Worm (Caenorhabditis elegans) whole organism, L2 larva: ENCODE data around the gene ZK105.8.

Source experiments
- F13H6.1 ChIP-seq: sonication (generic microtip); optimal IDR thresholded peaks from 2 replicates; lab custom pipeline; 2016; ENCODE audit warnings: missing genetic modification characterization, missing compliant biosample characterization
- Y55F3AM.14 ChIP-seq: fragments of 200-800 bp; sonication (Bioruptor generic); optimal IDR thresholded peaks from 2 replicates; lab custom pipeline; 2018; ENCODE audit warnings: mild to moderate bottlenecking, missing genetic modification characterization, missing compliant biosample characterization
- aly-2 ChIP-seq: fragments of 150-350 bp; optimal IDR thresholded peaks from 2 replicates; lab custom pipeline; 2014; ENCODE audit warnings: missing biosample characterization, missing genetic modification characterization
- blmp-1 ChIP-seq: sonication (generic microtip); optimal IDR thresholded peaks from 2 replicates; lab custom pipeline; 2017; ENCODE audit warnings: missing genetic modification characterization, mild to moderate bottlenecking, missing compliant biosample characterization, antibody characterized with exemption, moderate library complexity; ENCODE audit not compliant: insufficient read depth
- ceh-16 ChIP-seq: fragments of 150-350 bp; optimal IDR thresholded peaks from 2 replicates; lab custom pipeline; 2014; ENCODE audit warnings: missing biosample characterization, missing genetic modification characterization
- crh-2 ChIP-seq: sonication (generic microtip); optimal IDR thresholded peaks from 2 replicates; lab custom pipeline; 2017; ENCODE audit warnings: missing biosample characterization, missing genetic modification characterization
- elt-1 ChIP-seq: fragments of 150-350 bp; optimal IDR thresholded peaks from 2 replicates; lab custom pipeline; 2014; ENCODE audit warnings: missing biosample characterization, missing genetic modification characterization
- elt-3 ChIP-seq: sonication (generic microtip); optimal IDR thresholded peaks from 2 replicates; lab custom pipeline; 2017; ENCODE audit warnings: missing biosample characterization, missing genetic modification characterization
- fos-1 ChIP-seq: fragments of 150-350 bp; optimal IDR thresholded peaks from 2 replicates; lab custom pipeline; 2014; ENCODE audit warnings: missing biosample characterization, missing genetic modification characterization
- lin-11 ChIP-seq: fragments of 150-350 bp; sonication (generic microtip); optimal IDR thresholded peaks from 2 replicates; lab custom pipeline; 2014; ENCODE audit warnings: missing biosample characterization, missing genetic modification characterization, inconsistent platforms, mixed read lengths
- lsy-2 ChIP-seq, 2 experiments: fragments of 150-350 bp in 1 of 2; sonication (generic microtip) in 1 of 2; optimal IDR thresholded peaks; 2 replicates each; lab custom pipeline; 2014 to 2017; ENCODE audit warnings: missing biosample characterization in 2 of 2, missing genetic modification characterization in 2 of 2
- mab-5 ChIP-seq: fragments of 150-350 bp; optimal IDR thresholded peaks from 2 replicates; lab custom pipeline; 2014; ENCODE audit warnings: missing biosample characterization, missing genetic modification characterization
- mdl-1 ChIP-seq, 2 experiments: fragments of 150-350 bp in 1 of 2; sonication (generic microtip) in 1 of 2; optimal IDR thresholded peaks; 2 replicates each; lab custom pipeline; 2017; ENCODE audit warnings: missing biosample characterization in 2 of 2, missing genetic modification characterization in 2 of 2
- nhr-12 ChIP-seq: fragments of 150-350 bp; optimal IDR thresholded peaks from 2 replicates; lab custom pipeline; 2014; ENCODE audit warnings: missing biosample characterization, missing genetic modification characterization
- nhr-129 ChIP-seq: fragments of 150-350 bp; optimal IDR thresholded peaks from 2 replicates; lab custom pipeline; 2014; ENCODE audit warnings: missing biosample characterization, missing genetic modification characterization
- nhr-21 ChIP-seq: fragments of 150-350 bp; optimal IDR thresholded peaks from 2 replicates; lab custom pipeline; 2014; ENCODE audit warnings: missing biosample characterization, missing genetic modification characterization
- nhr-23 ChIP-seq: fragments of 150-350 bp; optimal IDR thresholded peaks from 2 replicates; lab custom pipeline; 2014; ENCODE audit warnings: missing biosample characterization, missing genetic modification reagents, missing genetic modification characterization
- nhr-237 ChIP-seq: fragments of 150-350 bp; optimal IDR thresholded peaks from 2 replicates; lab custom pipeline; 2014; ENCODE audit warnings: missing biosample characterization, missing genetic modification characterization
- nhr-6 ChIP-seq: fragments of 150-350 bp; optimal IDR thresholded peaks from 2 replicates; lab custom pipeline; 2014; ENCODE audit warnings: missing biosample characterization, missing genetic modification characterization
- nhr-77 ChIP-seq: fragments of 150-350 bp; optimal IDR thresholded peaks from 2 replicates; lab custom pipeline; 2014; ENCODE audit warnings: missing biosample characterization, missing genetic modification characterization
- sem-4 ChIP-seq: fragments of 150-350 bp; optimal IDR thresholded peaks from 2 replicates; lab custom pipeline; 2014; ENCODE audit warnings: missing biosample characterization, missing genetic modification reagents, missing genetic modification characterization
- skn-1 ChIP-seq: sonication (generic microtip); optimal IDR thresholded peaks from 2 replicates; lab custom pipeline; 2017; ENCODE audit warnings: missing biosample characterization, missing genetic modification characterization
- sma-9 ChIP-seq, 2 experiments: fragments of 150-350 bp in 1 of 2; sonication (generic microtip) in 1 of 2; optimal IDR thresholded peaks; 2 replicates each; lab custom pipeline; 2014 to 2016; ENCODE audit warnings: missing genetic modification characterization in 2 of 2, mild to moderate bottlenecking in 1 of 2, missing biosample characterization in 1 of 2, missing compliant biosample characterization in 1 of 2, missing genetic modification reagents in 1 of 2, moderate library complexity in 1 of 2
- snpc-4 ChIP-seq: fragments of 150-350 bp; optimal IDR thresholded peaks from 2 replicates; lab custom pipeline; 2014; ENCODE audit warnings: missing biosample characterization, missing genetic modification characterization
- unc-62 ChIP-seq: fragments of 150-350 bp; optimal IDR thresholded peaks from 2 replicates; lab custom pipeline; 2014; ENCODE audit warnings: missing biosample characterization, missing genetic modification reagents, missing genetic modification characterization
- ztf-1 ChIP-seq: fragments of 200-800 bp; sonication (Bioruptor generic); conservative IDR thresholded peaks from 2 replicates; pipeline ENCODE4 v1.3.6; 2022; ENCODE audit warnings: missing genetic modification characterization, missing compliant biosample characterization
- ztf-11 ChIP-seq: sonication (generic microtip); optimal IDR thresholded peaks from 2 replicates; lab custom pipeline; 2017; ENCODE audit warnings: missing biosample characterization, missing genetic modification characterization

Gene ZK105.8

DNA sequence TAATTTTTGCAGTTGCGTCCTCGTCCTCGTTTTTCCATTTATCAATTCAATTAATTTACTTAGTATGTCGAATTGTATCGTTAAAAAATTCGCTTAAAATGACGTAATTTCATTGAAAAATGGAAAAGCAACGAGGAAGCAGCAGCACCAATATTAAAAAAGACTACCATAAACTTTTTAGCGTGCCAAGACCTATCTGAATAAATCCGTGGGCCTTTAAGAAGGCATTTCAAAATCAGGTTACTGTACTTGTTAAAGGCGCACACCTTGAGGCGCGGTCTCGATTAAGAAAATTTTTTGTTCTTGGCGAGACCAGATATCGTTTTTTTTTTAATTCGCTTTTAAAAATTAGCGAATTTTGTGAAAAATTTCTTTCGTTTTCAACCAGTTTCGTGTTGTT, 49.4 kb downstream of the ZK105.8 start:
- TF ChIP-seq fos-1 (tag; lab: Kevin White, UChicago) (no peak), mdl-1 (tag; optimal IDR thresholded peaks at IDR 0.05; lab: Kevin White, UChicago) (no peak), nhr-6 (tag; lab: Kevin White, UChicago) (no peak), sma-9 (GFP tag; optimal IDR thresholded peaks at IDR 0.05; lab: Kevin White, UChicago) (no peak), sma-9 (tag; optimal IDR thresholded peaks at IDR 0.05; lab: Kevin White, UChicago) (no peak), aly-2 (tag; lab: Kevin White, UChicago) (no peak), nhr-77 (tag; lab: Kevin White, UChicago) (no peak), nhr-23 (tag; lab: Kevin White, UChicago) (no peak), sem-4 (no peak), nhr-129 (tag; lab: Kevin White, UChicago) (no peak), lin-11 (tag; lab: Kevin White, UChicago) (no peak), ztf-11 (no peak), snpc-4 (tag; lab: Kevin White, UChicago) (no peak), nhr-237 (tag; lab: Kevin White, UChicago) (no peak), mab-5 (tag; lab: Kevin White, UChicago) (no peak), nhr-12 (tag; lab: Kevin White, UChicago) (no peak), skn-1 (tag; lab: Kevin White, UChicago) (no peak), ztf-1 (no peak), unc-62 (no peak)

DNA sequence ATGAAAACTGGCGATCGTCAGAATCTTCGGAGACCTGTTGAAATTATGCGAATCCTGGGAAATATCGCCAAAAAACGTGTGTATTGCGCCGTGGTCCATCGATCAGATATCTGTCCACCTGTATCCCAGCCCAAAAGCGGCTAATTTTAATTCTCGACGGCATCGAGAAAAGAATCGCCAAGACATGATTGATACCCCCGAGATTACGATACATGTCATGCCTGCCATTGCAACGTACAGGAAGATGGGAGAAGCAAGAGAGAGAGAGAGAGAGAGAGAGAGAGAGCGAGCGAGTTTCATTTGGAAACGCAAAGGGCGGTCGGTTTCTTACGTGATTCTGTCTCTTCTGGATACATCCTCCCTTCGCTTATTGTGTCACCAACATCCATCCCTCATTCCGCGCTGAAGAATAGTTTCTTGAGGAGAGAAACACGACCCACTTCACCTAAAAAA, 49.9 kb downstream of the ZK105.8 start, which contains the start of gene grl-10:
grl-10 (plus strand) TSS at position 403 of the 453 bp plus-strand sequence.
- TF ChIP-seq nhr-21: peak; percentile 78
- TF ChIP-seq crh-2: no peak

DNA sequence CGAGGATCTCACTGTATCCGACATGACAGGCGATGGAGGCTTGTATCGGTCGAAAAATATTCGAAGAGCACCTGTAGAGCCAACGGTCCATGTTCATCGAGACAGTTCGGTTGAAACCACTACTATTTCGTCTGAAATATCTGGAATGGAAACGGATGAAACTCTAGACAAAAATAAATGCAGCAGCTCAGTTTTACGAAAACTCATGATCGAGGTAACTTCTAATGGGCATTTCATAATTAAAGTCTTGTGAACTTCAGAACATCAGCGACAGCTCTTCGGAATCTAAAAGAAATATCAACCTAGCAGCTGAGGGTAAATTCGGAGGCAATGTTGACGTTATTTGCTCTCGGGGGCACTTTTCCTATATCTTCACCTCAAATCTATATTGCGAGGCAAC, 50.9 kb downstream of the ZK105.8 start:
- TF ChIP-seq skn-1 (tag; lab: Kevin White, UChicago) (no peak), ceh-16 (no peak), blmp-1 (tag; lab: Kevin White, UChicago) (no peak), Y55F3AM.14 (GFP tag; lab: Kevin White, UChicago) (no peak), elt-1 (no peak), nhr-237 (tag; lab: Kevin White, UChicago) (no peak), F13H6.1 (tag; lab: Kevin White, UChicago) (no peak), elt-3 (tag; lab: Kevin White, UChicago) (no peak), aly-2 (tag; lab: Kevin White, UChicago) (no peak), nhr-6 (tag; lab: Kevin White, UChicago) (no peak), lsy-2 (tag; optimal IDR thresholded peaks at IDR 0.05; lab: Kevin White, UChicago) (no peak), sma-9 (GFP tag; optimal IDR thresholded peaks at IDR 0.05; lab: Kevin White, UChicago) (no peak), sma-9 (tag; optimal IDR thresholded peaks at IDR 0.05; lab: Kevin White, UChicago) (no peak), nhr-129 (tag; lab: Kevin White, UChicago) (no peak)
